Worm (Caenorhabditis elegans): Measurements from ENCODE around the gene F59D6.1.

DNA sequence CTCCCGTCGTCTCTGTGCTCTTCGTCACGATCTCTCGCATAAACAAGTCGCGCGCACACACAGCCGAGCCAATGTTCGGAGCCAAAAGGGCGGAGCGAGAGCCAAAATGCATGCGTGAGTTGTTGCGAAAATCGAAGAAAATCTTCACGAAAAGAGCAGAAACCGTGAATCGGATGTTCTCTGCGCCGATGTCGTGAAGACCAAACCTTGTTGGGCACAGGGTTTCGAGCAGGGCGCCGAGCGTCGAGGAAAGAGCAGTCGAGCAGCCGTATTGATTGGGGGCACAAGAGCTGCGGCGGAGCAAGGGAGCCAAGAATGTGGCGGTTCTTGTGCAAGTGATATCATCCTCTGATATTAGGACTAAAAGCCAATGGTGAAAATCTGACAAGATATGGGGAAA lies 1.4 kb downstream of the F59D6.1 start:
- no peak for TF ChIP-seq cog-1 (tag; optimal IDR thresholded peaks at IDR 0.05)
- no peak for TF ChIP-seq ztf-29 (GFP tag; IDR thresholded peaks at IDR 0.05)
- TF ChIP-seq klf-2 (GFP tag; conservative IDR thresholded peaks at IDR 0.05): no peak
